Fruit fly (Drosophila melanogaster) whole organism, embryonic: ENCODE results near the gene Erk7.

Experiments used
- usp ChIP-seq: fragments of >200 bp; optimal IDR thresholded peaks from 2 replicates; lab custom pipeline; 2017; ENCODE audit warnings: missing biosample characterization, missing genetic modification characterization
- zfh1 ChIP-seq: fragments of 200-800 bp; sonication (Bioruptor generic); IDR thresholded peaks from 3 replicates; pipeline ENCODE4 v1.3.6; 2022; ENCODE audit warnings: missing biosample characterization, missing genetic modification characterization

DNA sequence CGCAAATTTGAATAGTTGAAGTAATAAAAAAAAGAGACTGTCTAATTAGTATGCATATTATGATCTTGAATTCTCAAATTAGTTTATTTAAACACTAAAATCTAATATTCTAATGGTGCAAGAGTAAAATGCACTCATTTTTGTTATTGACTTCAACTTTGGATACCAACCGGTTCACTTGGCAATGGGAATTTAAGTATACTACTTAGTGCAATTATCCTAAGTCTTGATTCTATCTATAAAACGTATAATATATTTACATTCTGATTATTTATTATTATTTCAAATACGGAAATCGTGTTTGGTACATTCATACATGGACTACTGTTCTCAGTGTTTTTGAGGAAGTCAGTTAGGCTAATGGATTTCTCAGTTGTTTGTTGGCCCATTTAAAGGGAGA lies 40.7 kb downstream of the Erk7 start, which contains the start of gene Gr8a:
- TF ChIP-seq usp (no peak), zfh1 (no peak)
